Worm (Caenorhabditis elegans): Measurements from ENCODE around the gene srd-40.

srd-40 gene

DNA sequence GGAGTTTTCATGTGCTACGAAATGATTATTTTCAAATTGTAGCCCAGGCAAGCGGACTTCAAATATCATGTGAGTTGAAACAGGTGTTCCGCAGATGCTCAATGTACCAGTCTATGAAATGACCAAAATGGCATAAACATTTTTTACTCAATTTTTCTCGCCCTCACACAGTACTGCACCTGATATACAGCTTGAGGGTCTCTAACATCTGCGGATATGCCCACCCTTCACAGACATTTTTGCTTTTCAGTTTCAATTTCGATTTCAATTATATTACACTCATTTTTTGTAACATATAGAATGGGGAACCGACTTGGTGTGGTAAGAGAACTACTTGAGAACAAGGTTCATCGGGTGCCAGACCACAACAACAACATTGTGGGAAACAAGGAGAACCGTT is 23.2 kb downstream of the srd-40 start, which contains the start of gene F42F12.11:
Gene F42F12.11, plus strand, starts transcription at position 301 of the 400 bp plus-strand sequence.
- TF ChIP-seq mep-1 (tag; optimal IDR thresholded peaks at IDR 0.05), result no peak
- TF ChIP-seq ceh-82 (tag; optimal IDR thresholded peaks at IDR 0.05), result no peak
- no peak for TF ChIP-seq blmp-1 (tag; optimal IDR thresholded peaks at IDR 0.05)
- TF ChIP-seq hlh-17 (GFP tag; optimal IDR thresholded peaks at IDR 0.05; ENCODE audit: borderline replicate concordance), result no peak
- no peak for TF ChIP-seq efl-1 (optimal IDR thresholded peaks at IDR 0.05)
- TF ChIP-seq efl-1 (GFP tag; optimal IDR thresholded peaks at IDR 0.05 in 1 of 2), result no peak
- no peak for TF ChIP-seq nhr-20 (tag; optimal IDR thresholded peaks at IDR 0.05)
- no peak for TF ChIP-seq rnt-1 (tag; optimal IDR thresholded peaks at IDR 0.05)
- TF ChIP-seq zip-4 (GFP tag; optimal IDR thresholded peaks at IDR 0.05), result no peak
- no peak for TF ChIP-seq swsn-7 (tag; optimal IDR thresholded peaks at IDR 0.05)

DNA sequence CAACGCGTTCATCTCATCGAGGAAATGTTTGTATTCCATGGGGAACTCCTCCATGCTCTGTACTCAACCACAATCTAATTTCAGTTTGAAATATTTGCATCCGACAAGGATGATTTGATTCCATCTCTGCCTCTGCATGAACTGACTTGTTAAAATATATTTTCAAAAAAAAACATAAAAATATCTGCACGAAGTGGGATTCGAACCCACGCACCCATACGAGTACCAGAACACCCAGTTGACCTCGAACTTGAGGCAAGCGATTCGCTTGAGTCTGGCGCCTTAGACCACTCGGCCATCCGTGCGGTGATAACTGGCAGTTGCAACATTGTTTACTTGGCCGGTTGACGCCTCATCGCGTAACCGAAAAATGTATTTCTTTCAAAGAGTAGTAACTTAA is 24.3 kb downstream of the srd-40 start:
- TF ChIP-seq sup-37 (GFP tag; optimal IDR thresholded peaks at IDR 0.05) (no peak), xbp-1 (tag; optimal IDR thresholded peaks at IDR 0.05) (peak; percentile 15), mef-2 (tag; optimal IDR thresholded peaks at IDR 0.05) (no peak), pax-3 (tag; optimal IDR thresholded peaks at IDR 0.05) (no peak), ceh-8 (GFP tag; optimal IDR thresholded peaks at IDR 0.05) (no peak), tbx-2 (tag; optimal IDR thresholded peaks at IDR 0.05) (peak; percentile 6), irx-1 (tag; optimal IDR thresholded peaks at IDR 0.05) (no peak), ceh-82 (tag; optimal IDR thresholded peaks at IDR 0.05) (peak in 2 of 3 experiments; percentile 36 to 46), nhr-71 (tag; optimal IDR thresholded peaks at IDR 0.05) (peak; percentile 54), rnt-1 (tag; optimal IDR thresholded peaks at IDR 0.05) (peak; percentile 65), sox-4 (tag; optimal IDR thresholded peaks at IDR 0.05) (no peak), alr-1 (tag; optimal IDR thresholded peaks at IDR 0.05; ENCODE audit: borderline replicate concordance) (no peak), hlh-4 (tag; optimal IDR thresholded peaks at IDR 0.05) (no peak), vab-15 (tag; optimal IDR thresholded peaks at IDR 0.05) (no peak), nhr-90 (tag; optimal IDR thresholded peaks at IDR 0.05; ENCODE audit: poor library complexity) (peak; percentile 58), lsy-2 (tag; optimal IDR thresholded peaks at IDR 0.05) (no peak), zip-4 (GFP tag; optimal IDR thresholded peaks at IDR 0.05) (no peak), swsn-7 (tag; optimal IDR thresholded peaks at IDR 0.05) (peak; percentile 22), fkh-10 (GFP tag; optimal IDR thresholded peaks at IDR 0.05) (no peak), hpl-2 (GFP tag; optimal IDR thresholded peaks at IDR 0.05) (no peak), efl-1 (optimal IDR thresholded peaks at IDR 0.05) (no peak), efl-1 (GFP tag; optimal IDR thresholded peaks at IDR 0.05 in 1 of 2) (peak in 1 of 2 experiments; percentile 76), fos-1 (tag; optimal IDR thresholded peaks at IDR 0.05) (peak; percentile 6), egl-27 (tag; optimal IDR thresholded peaks at IDR 0.05) (no peak), elt-3 (tag; optimal IDR thresholded peaks at IDR 0.05) (peak in 2 of 6 experiments; percentile 42 to 54), lir-3 (tag; optimal IDR thresholded peaks at IDR 0.05; ENCODE audit: poor library complexity) (peak; percentile 52), mdl-1 (tag; optimal IDR thresholded peaks at IDR 0.05) (peak in 1 of 2 experiments; percentile 8), dpl-1 (GFP tag; optimal IDR thresholded peaks at IDR 0.05) (no peak), nhr-28 (tag; optimal IDR thresholded peaks at IDR 0.05) (no peak), nhr-20 (tag; optimal IDR thresholded peaks at IDR 0.05) (peak; percentile 57), pqm-1 (tag; optimal IDR thresholded peaks at IDR 0.05) (no peak), lin-13 (GFP tag; optimal IDR thresholded peaks at IDR 0.05) (no peak), elt-2 (tag; optimal IDR thresholded peaks at IDR 0.05) (no peak), ama-1 (optimal IDR thresholded peaks at IDR 0.05) (no peak), ztf-4 (tag; optimal IDR thresholded peaks at IDR 0.05) (no peak), unc-30 (tag; optimal IDR thresholded peaks at IDR 0.05) (no peak), nhr-47 (tag; optimal IDR thresholded peaks at IDR 0.05) (peak; percentile 35), efl-3 (GFP tag; optimal IDR thresholded peaks at IDR 0.05) (no peak), C34B4.2 (tag; optimal IDR thresholded peaks at IDR 0.05) (no peak), unc-86 (tag; optimal IDR thresholded peaks at IDR 0.05) (no peak), nhr-84 (tag; optimal IDR thresholded peaks at IDR 0.05) (no peak), F16B12.6 (tag; optimal IDR thresholded peaks at IDR 0.05) (no peak), pag-3 (tag; optimal IDR thresholded peaks at IDR 0.05; ENCODE audit: borderline replicate concordance, insufficient read depth) (no peak), egl-13 (tag; optimal IDR thresholded peaks at IDR 0.05) (no peak), ceh-63 (GFP tag; optimal IDR thresholded peaks at IDR 0.05) (no peak), mab-9 (GFP tag; IDR thresholded peaks at IDR 0.05) (no peak)
